Worm (Caenorhabditis elegans) whole organism, L1 larva: ENCODE measurements around the gene B0334.20.

ENCODE experiments used
- ceh-82 ChIP-seq, 3 experiments: fragments of 150-350 bp in 1 of 3; sonication (generic microtip) in 2 of 3; optimal IDR thresholded peaks; 2 replicates each; lab custom pipeline; 2014 to 2017; ENCODE audit warnings: missing biosample characterization in 3 of 3, missing genetic modification characterization in 3 of 3
- efl-1 ChIP-seq, 4 experiments: fragments of 150-350 bp; optimal IDR thresholded peaks in 3 of 4; peaks in 1 of 4; 1 replicate in 1 of 4; 2 replicates in 3 of 4; lab custom pipeline; 2014; ENCODE audit warnings: missing biosample characterization in 2 of 4, missing genetic modification characterization in 2 of 4, missing genetic modification reagents in 2 of 4
- fos-1 ChIP-seq: fragments of 150-350 bp; optimal IDR thresholded peaks from 2 replicates; lab custom pipeline; 2014; ENCODE audit warnings: missing biosample characterization, missing genetic modification characterization
- mef-2 ChIP-seq: fragments of 150-350 bp; optimal IDR thresholded peaks from 2 replicates; lab custom pipeline; 2014; ENCODE audit warnings: missing biosample characterization, missing genetic modification characterization

B0334.20 gene

DNA sequence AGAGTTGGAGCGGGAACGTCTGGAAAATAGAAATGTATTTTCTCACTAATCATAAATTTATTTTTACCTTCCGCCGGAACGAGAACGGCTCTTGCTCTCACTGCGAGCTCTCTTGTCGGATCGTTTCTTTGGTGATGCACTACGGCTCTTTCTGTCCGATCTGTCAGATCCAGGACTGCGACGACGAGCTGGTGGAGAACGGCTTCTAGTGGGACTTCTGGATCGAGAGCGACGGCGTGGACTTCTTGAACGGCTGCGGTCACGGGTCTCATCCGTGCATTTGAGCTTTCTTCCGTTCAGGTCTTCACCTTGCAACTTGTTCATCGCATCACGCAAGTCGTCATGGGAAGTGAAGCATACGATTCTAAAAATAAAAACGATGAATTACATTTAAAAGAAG is 48.5 kb downstream of the B0334.20 start:
- TF ChIP-seq fos-1 (tag; lab: Kevin White, UChicago), result no peak
- TF ChIP-seq, all 84 proteins: peak for 0

DNA sequence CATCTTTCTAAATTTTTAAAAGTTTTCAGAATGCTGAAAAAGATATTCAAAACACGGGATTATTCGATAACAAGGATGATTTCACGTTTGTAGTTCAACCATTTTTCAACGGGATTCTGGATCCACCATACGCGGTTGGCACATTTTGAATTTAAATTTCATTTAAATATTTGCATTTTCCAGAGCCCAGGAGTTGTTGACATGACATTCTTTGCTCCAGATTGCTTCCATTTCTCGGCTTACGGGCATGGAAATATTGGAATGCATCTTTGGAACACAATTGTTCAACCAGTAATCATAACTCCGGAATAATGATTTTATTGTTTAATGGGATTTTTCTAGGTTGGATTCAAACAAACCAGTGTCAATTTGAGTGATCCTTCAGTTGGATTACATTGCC is 49.4 kb downstream of the B0334.20 start:
- TF ChIP-seq mef-2 (tag; lab: Kevin White, UChicago) (no peak), ceh-82 (tag; optimal IDR thresholded peaks at IDR 0.05; lab: Kevin White, UChicago) (no peak), efl-1 (optimal IDR thresholded peaks at IDR 0.05; lab: Kevin White, UChicago) (no peak), efl-1 (GFP tag; optimal IDR thresholded peaks at IDR 0.05 in 1 of 2; lab: Kevin White, UChicago) (peak in 1 of 2 experiments; percentile 26)
